Worm (Caenorhabditis elegans) whole organism, L1 larva: ENCODE measurements around the gene C45B2.8.

Experiments
- C04F5.9 ChIP-seq: sonication (generic microtip); optimal IDR thresholded peaks from 2 replicates; lab custom pipeline; 2016; ENCODE audit warnings: missing genetic modification characterization, missing compliant biosample characterization
- F16B12.6 ChIP-seq: fragments of 150-350 bp; optimal IDR thresholded peaks from 2 replicates; lab custom pipeline; 2014; ENCODE audit warnings: missing biosample characterization, missing genetic modification characterization
- alr-1 ChIP-seq: fragments of 200-800 bp; sonication (Bioruptor generic); optimal IDR thresholded peaks from 2 replicates; lab custom pipeline; 2018; ENCODE audit warnings: borderline replicate concordance, mild to moderate bottlenecking, missing genetic modification characterization, missing compliant biosample characterization
- aly-2 ChIP-seq: fragments of 150-350 bp; optimal IDR thresholded peaks from 2 replicates; lab custom pipeline; 2014; ENCODE audit warnings: missing biosample characterization, missing genetic modification characterization
- blmp-1 ChIP-seq: fragments of 150-350 bp; optimal IDR thresholded peaks from 2 replicates; lab custom pipeline; 2014; ENCODE audit warnings: missing biosample characterization, missing genetic modification characterization
- ceh-63 ChIP-seq: fragments of 200-800 bp; sonication (Bioruptor generic); optimal IDR thresholded peaks from 2 replicates; lab custom pipeline; 2018; ENCODE audit warnings: mild to moderate bottlenecking, missing genetic modification characterization, missing compliant biosample characterization
- ceh-8 ChIP-seq: fragments of 200-800 bp; sonication (Bioruptor generic); optimal IDR thresholded peaks from 2 replicates; lab custom pipeline; 2018; ENCODE audit warnings: mild to moderate bottlenecking, missing genetic modification characterization, moderate library complexity, missing compliant biosample characterization
- ceh-82 ChIP-seq, 3 experiments: fragments of 150-350 bp in 1 of 3; sonication (generic microtip) in 2 of 3; optimal IDR thresholded peaks; 2 replicates each; lab custom pipeline; 2014 to 2017; ENCODE audit warnings: missing biosample characterization in 3 of 3, missing genetic modification characterization in 3 of 3
- ceh-88 ChIP-seq: fragments of 200-800 bp; sonication (Bioruptor generic); IDR thresholded peaks from 2 replicates; pipeline ENCODE4 v1.3.6; 2022; ENCODE audit warnings: missing genetic modification characterization, missing compliant biosample characterization
- dpl-1 ChIP-seq, 3 experiments: fragments of 150-350 bp in 2 of 3; sonication (generic microtip) in 1 of 3; optimal IDR thresholded peaks; 2 replicates each; lab custom pipeline; 2014 to 2017; ENCODE audit warnings: missing biosample characterization in 3 of 3, missing genetic modification characterization in 3 of 3, missing genetic modification reagents in 3 of 3
- dsc-1 ChIP-seq: sonication (generic microtip); optimal IDR thresholded peaks from 2 replicates; lab custom pipeline; 2016; ENCODE audit warnings: mild to moderate bottlenecking, missing genetic modification characterization, missing compliant biosample characterization
- efl-3 ChIP-seq: fragments of 200-800 bp; sonication (Bioruptor generic); optimal IDR thresholded peaks from 2 replicates; lab custom pipeline; 2018; ENCODE audit warnings: mild to moderate bottlenecking, missing genetic modification characterization, missing compliant biosample characterization
- egl-13 ChIP-seq: sonication (generic microtip); optimal IDR thresholded peaks from 2 replicates; lab custom pipeline; 2016; ENCODE audit warnings: missing genotype, missing genetic modification reagents, missing genetic modification characterization, missing compliant biosample characterization
- elt-2 ChIP-seq: sonication (generic microtip); optimal IDR thresholded peaks from 2 replicates; lab custom pipeline; 2016; ENCODE audit warnings: missing genetic modification characterization, mild to moderate bottlenecking, inconsistent platforms, missing compliant biosample characterization, missing genetic modification reagents
- ets-5 ChIP-seq: fragments of 200-800 bp; sonication (Bioruptor generic); IDR thresholded peaks from 2 replicates; pipeline ENCODE4 v1.3.6; 2022; ENCODE audit warnings: missing genetic modification characterization, missing compliant biosample characterization
- fkh-4 ChIP-seq: sonication (generic microtip); optimal IDR thresholded peaks from 2 replicates; lab custom pipeline; 2016; ENCODE audit warnings: missing compliant biosample characterization, missing genetic modification characterization, borderline replicate concordance
- fkh-8 ChIP-seq: sonication (generic microtip); optimal IDR thresholded peaks from 2 replicates; lab custom pipeline; 2016; ENCODE audit warnings: mild to moderate bottlenecking, missing genetic modification characterization, missing compliant biosample characterization
- grh-1 ChIP-seq: fragments of 200-800 bp; sonication (Bioruptor generic); IDR thresholded peaks from 2 replicates; pipeline ENCODE4 v1.3.6; 2022; ENCODE audit warnings: missing genetic modification reagents, missing genetic modification characterization, missing compliant biosample characterization
- hlh-17 ChIP-seq: fragments of 200-800 bp; sonication (Bioruptor generic); optimal IDR thresholded peaks from 2 replicates; lab custom pipeline; 2018; ENCODE audit warnings: missing genetic modification characterization, mild to moderate bottlenecking, missing compliant biosample characterization, moderate library complexity, borderline replicate concordance
- hlh-4 ChIP-seq: sonication (generic microtip); optimal IDR thresholded peaks from 2 replicates; lab custom pipeline; 2016; ENCODE audit warnings: mild to moderate bottlenecking, missing genetic modification characterization, missing compliant biosample characterization
- hpl-2 ChIP-seq: fragments of 150-350 bp; optimal IDR thresholded peaks from 2 replicates; lab custom pipeline; 2014; ENCODE audit warnings: missing biosample characterization, missing genetic modification reagents, missing genetic modification characterization
- lin-13 ChIP-seq: fragments of 150-350 bp; optimal IDR thresholded peaks from 2 replicates; lab custom pipeline; 2014; ENCODE audit warnings: missing biosample characterization, missing genetic modification reagents, missing genetic modification characterization
- lin-35 ChIP-seq, 2 experiments: fragments of 150-350 bp; optimal IDR thresholded peaks; 2 replicates each; lab custom pipeline; 2014; ENCODE audit warnings: missing biosample characterization in 2 of 2, missing genetic modification characterization in 2 of 2, missing genetic modification reagents in 2 of 2
- lin-39 ChIP-seq: fragments of 150-350 bp; optimal IDR thresholded peaks from 2 replicates; lab custom pipeline; 2014; ENCODE audit warnings: missing biosample characterization, missing genetic modification reagents, missing genetic modification characterization
- lsy-2 ChIP-seq, 2 experiments: fragments of 150-350 bp; optimal IDR thresholded peaks; 2 replicates each; lab custom pipeline; 2014; ENCODE audit warnings: missing biosample characterization in 2 of 2, missing genetic modification characterization in 2 of 2
- mdl-1 ChIP-seq, 2 experiments: fragments of 150-350 bp; optimal IDR thresholded peaks; 2 replicates each; lab custom pipeline; 2014 to 2017; ENCODE audit warnings: missing biosample characterization in 2 of 2, missing genetic modification characterization in 2 of 2, inconsistent platforms in 1 of 2
- mef-2 ChIP-seq: fragments of 150-350 bp; optimal IDR thresholded peaks from 2 replicates; lab custom pipeline; 2014; ENCODE audit warnings: missing biosample characterization, missing genetic modification characterization
- mep-1 ChIP-seq: fragments of 150-350 bp; optimal IDR thresholded peaks from 2 replicates; lab custom pipeline; 2014; ENCODE audit warnings: missing biosample characterization, missing genetic modification characterization
- nhr-19 ChIP-seq: fragments of 200-800 bp; sonication (Bioruptor generic); conservative IDR thresholded peaks from 2 replicates; pipeline ENCODE4 v1.3.6; 2022; ENCODE audit warnings: missing genetic modification characterization, missing compliant biosample characterization
- nhr-237 ChIP-seq: fragments of 150-350 bp; optimal IDR thresholded peaks from 2 replicates; lab custom pipeline; 2014; ENCODE audit warnings: missing biosample characterization, missing genetic modification characterization
- nhr-28 ChIP-seq: fragments of 150-350 bp; optimal IDR thresholded peaks from 2 replicates; lab custom pipeline; 2014; ENCODE audit warnings: missing biosample characterization, missing genetic modification characterization
- nhr-47 ChIP-seq: sonication (generic microtip); optimal IDR thresholded peaks from 2 replicates; lab custom pipeline; 2016; ENCODE audit warnings: mild to moderate bottlenecking, missing genetic modification characterization, moderate library complexity, missing compliant biosample characterization
- nhr-76 ChIP-seq: sonication (generic microtip); optimal IDR thresholded peaks from 2 replicates; lab custom pipeline; 2017; ENCODE audit warnings: missing biosample characterization, missing genetic modification characterization
- nhr-85 ChIP-seq: sonication (generic microtip); peaks from one replicate; lab custom pipeline; 2016; ENCODE audit warnings: missing genetic modification characterization, inconsistent platforms, missing compliant biosample characterization
- nhr-90 ChIP-seq: sonication (generic microtip); optimal IDR thresholded peaks from 2 replicates; lab custom pipeline; 2016; ENCODE audit warnings: mild to moderate bottlenecking, missing genetic modification characterization, missing compliant biosample characterization; ENCODE audit not compliant: poor library complexity
- pag-3 ChIP-seq: sonication (generic microtip); optimal IDR thresholded peaks from 2 replicates; lab custom pipeline; 2017; ENCODE audit warnings: missing genetic modification characterization, mild to moderate bottlenecking, missing compliant biosample characterization, antibody characterized with exemption, borderline replicate concordance; ENCODE audit not compliant: insufficient read depth
- rnt-1 ChIP-seq: sonication (generic microtip); optimal IDR thresholded peaks from 2 replicates; lab custom pipeline; 2016; ENCODE audit warnings: mild to moderate bottlenecking, missing genetic modification characterization, moderate library complexity, missing compliant biosample characterization
- snpc-4 ChIP-seq: fragments of 150-350 bp; optimal IDR thresholded peaks from 2 replicates; lab custom pipeline; 2014; ENCODE audit warnings: missing biosample characterization, missing genetic modification characterization
- sox-4 ChIP-seq: sonication (generic microtip); optimal IDR thresholded peaks from 2 replicates; lab custom pipeline; 2016; ENCODE audit warnings: missing genetic modification characterization, missing compliant biosample characterization
- sptf-1 ChIP-seq: fragments of 150-350 bp; optimal IDR thresholded peaks from 2 replicates; lab custom pipeline; 2014; ENCODE audit warnings: missing biosample characterization, missing genetic modification characterization
- sup-37 ChIP-seq: fragments of 200-800 bp; sonication (Bioruptor generic); optimal IDR thresholded peaks from 2 replicates; lab custom pipeline; 2018; ENCODE audit warnings: mild to moderate bottlenecking, missing genetic modification characterization, missing compliant biosample characterization
- swsn-7 ChIP-seq: sonication (generic microtip); optimal IDR thresholded peaks from 2 replicates; lab custom pipeline; 2016; ENCODE audit warnings: missing genetic modification characterization, missing compliant biosample characterization
- tbx-2 ChIP-seq: sonication (generic microtip); optimal IDR thresholded peaks from 2 replicates; lab custom pipeline; 2016; ENCODE audit warnings: missing genetic modification characterization, missing compliant biosample characterization
- tlp-1 ChIP-seq: fragments of 150-350 bp; optimal IDR thresholded peaks from 2 replicates; lab custom pipeline; 2014; ENCODE audit warnings: missing biosample characterization, missing genetic modification characterization
- unc-130 ChIP-seq: fragments of 150-350 bp; optimal IDR thresholded peaks from 2 replicates; lab custom pipeline; 2017; ENCODE audit warnings: missing biosample characterization, missing genetic modification characterization, inconsistent platforms
- unc-30 ChIP-seq: sonication (generic microtip); optimal IDR thresholded peaks from 2 replicates; lab custom pipeline; 2017; ENCODE audit warnings: missing biosample characterization, missing genetic modification characterization
- unc-62 ChIP-seq: fragments of 150-350 bp; optimal IDR thresholded peaks from 2 replicates; lab custom pipeline; 2014; ENCODE audit warnings: missing biosample characterization, missing genetic modification reagents, missing genetic modification characterization
- unc-86 ChIP-seq: sonication (generic microtip); optimal IDR thresholded peaks from 2 replicates; lab custom pipeline; 2016; ENCODE audit warnings: missing genetic modification characterization, missing compliant biosample characterization
- zip-4 ChIP-seq: fragments of 200-800 bp; sonication (Bioruptor generic); optimal IDR thresholded peaks from 2 replicates; lab custom pipeline; 2018; ENCODE audit warnings: mild to moderate bottlenecking, missing genetic modification characterization, moderate library complexity, missing compliant biosample characterization
- ztf-4 ChIP-seq: fragments of 150-350 bp; optimal IDR thresholded peaks from 2 replicates; lab custom pipeline; 2014; ENCODE audit warnings: missing biosample characterization, missing genetic modification characterization

C45B2.8 gene

ce11 chrX:6041094-6041441, 46.7 kb upstream of the C45B2.8 start:
- TF ChIP-seq F16B12.6 (tag; lab: Kevin White, UChicago): no peak
- TF ChIP-seq grh-1 (GFP tag; lab: Robert Waterston, UW): no peak
- no peak for TF ChIP-seq nhr-90 (tag; lab: Kevin White, UChicago)
- no peak for TF ChIP-seq zip-4 (GFP tag; lab: Kevin White, UChicago)
- TF ChIP-seq blmp-1 (tag; lab: Kevin White, UChicago): peak; percentile 5
- TF ChIP-seq lin-13: no peak
- peak; percentile 27 for TF ChIP-seq elt-2 (tag; lab: Kevin White, UChicago)
- no peak for TF ChIP-seq sox-4 (tag; lab: Kevin White, UChicago)
- no peak for TF ChIP-seq lsy-2 (tag; optimal IDR thresholded peaks at IDR 0.05; lab: Kevin White, UChicago)

ce11 chrX:6041995-6042481, 45.7 kb upstream of the C45B2.8 start:
- TF ChIP-seq elt-2 (tag; lab: Kevin White, UChicago): peak; percentile 78
- TF ChIP-seq nhr-237 (tag; lab: Kevin White, UChicago): peak; percentile 20
- no peak for TF ChIP-seq unc-86 (tag; lab: Kevin White, UChicago)
- TF ChIP-seq mep-1 (tag; lab: Kevin White, UChicago): peak; percentile 86
- TF ChIP-seq swsn-7 (tag; lab: Kevin White, UChicago): peak; percentile 69
- TF ChIP-seq aly-2: no peak
- TF ChIP-seq efl-3: no peak
- peak; percentile 23 for TF ChIP-seq ztf-4 (tag; lab: Kevin White, UChicago)
- no peak for TF ChIP-seq unc-62 (GFP tag; lab: Kevin White, UChicago)
- no peak for TF ChIP-seq lin-39 (tag; lab: Kevin White, UChicago)
- TF ChIP-seq nhr-85: peak; percentile 94
- TF ChIP-seq tbx-2 (tag; lab: Kevin White, UChicago): peak; percentile 82
- peak; percentile 34 to 76 for TF ChIP-seq lin-35 (GFP tag; optimal IDR thresholded peaks at IDR 0.05; lab: Kevin White, UChicago)
- TF ChIP-seq ets-5 (GFP tag; lab: Robert Waterston, UW): no peak
- peak; percentile 12 for TF ChIP-seq egl-13 (tag; lab: Kevin White, UChicago)
- TF ChIP-seq grh-1 (GFP tag; lab: Robert Waterston, UW): peak; percentile 53; the same call in 1 of the 2 replicates
- no peak for TF ChIP-seq ceh-8
- peak; percentile 60 to 85 for TF ChIP-seq lsy-2 (tag; optimal IDR thresholded peaks at IDR 0.05; lab: Kevin White, UChicago)
- no peak for TF ChIP-seq fkh-8 (tag; lab: Kevin White, UChicago)
- TF ChIP-seq nhr-19: peak; percentile 72; the same call in 1 of the 2 replicates
- TF ChIP-seq nhr-76 (tag; lab: Kevin White, UChicago): no peak
- peak in 1 of 3 experiments; percentile 43 for TF ChIP-seq dpl-1 (GFP tag; optimal IDR thresholded peaks at IDR 0.05; lab: Kevin White, UChicago)
- no peak for TF ChIP-seq sox-4 (tag; lab: Kevin White, UChicago)
- no peak for TF ChIP-seq hlh-17 (GFP tag; lab: Kevin White, UChicago)
- TF ChIP-seq fkh-4 (tag; lab: Kevin White, UChicago): no peak
- no peak for TF ChIP-seq sup-37
- TF ChIP-seq mdl-1 (tag; optimal IDR thresholded peaks at IDR 0.05; lab: Kevin White, UChicago): peak in 1 of 2 experiments; percentile 80
- TF ChIP-seq unc-130 (tag; lab: Kevin White, UChicago): peak; percentile 85
- no peak for TF ChIP-seq unc-30 (tag; lab: Kevin White, UChicago)
- TF ChIP-seq mef-2 (tag; lab: Kevin White, UChicago): no peak
- no peak for TF ChIP-seq ceh-63 (GFP tag; lab: Kevin White, UChicago)
- peak; percentile 31 for TF ChIP-seq lin-13
- no peak for TF ChIP-seq nhr-28
- no peak for TF ChIP-seq dsc-1 (tag; lab: Kevin White, UChicago)
- peak; percentile 15 for TF ChIP-seq pag-3
- TF ChIP-seq sptf-1 (tag; lab: Kevin White, UChicago): no peak
- no peak for TF ChIP-seq ceh-82 (tag; optimal IDR thresholded peaks at IDR 0.05; lab: Kevin White, UChicago)
- TF ChIP-seq alr-1 (tag; lab: Kevin White, UChicago): no peak
- TF ChIP-seq nhr-47 (tag; lab: Kevin White, UChicago): peak; percentile 60
- no peak for TF ChIP-seq C04F5.9 (tag; lab: Kevin White, UChicago)
- TF ChIP-seq hpl-2: no peak
- TF ChIP-seq ceh-88: no peak
- peak; percentile 75 for TF ChIP-seq rnt-1 (tag; lab: Kevin White, UChicago)
- TF ChIP-seq hlh-4 (tag; lab: Kevin White, UChicago): no peak
- TF ChIP-seq tlp-1 (tag; lab: Kevin White, UChicago): no peak
- TF ChIP-seq snpc-4 (tag; lab: Kevin White, UChicago): no peak
